Worm (Caenorhabditis elegans) whole organism, mixed stage, embryonic: ENCODE data around the gene T06D8.10.

Experiments used
- ces-1 ChIP-seq: fragments of 150-350 bp; optimal IDR thresholded peaks from 2 replicates; lab custom pipeline; 2014; ENCODE audit warnings: missing biosample characterization, missing genetic modification reagents, missing genetic modification characterization
- nhr-28 ChIP-seq: fragments of 150-350 bp; optimal IDR thresholded peaks from 2 replicates; lab custom pipeline; 2014; ENCODE audit warnings: missing biosample characterization, missing genetic modification characterization
- pha-4 ChIP-seq: fragments of 150-350 bp; optimal IDR thresholded peaks from 2 replicates; lab custom pipeline; 2018; ENCODE audit warnings: missing biosample characterization, missing genetic modification reagents, missing genetic modification characterization
- ztf-11 ChIP-seq: fragments of 150-350 bp; optimal IDR thresholded peaks from 2 replicates; lab custom pipeline; 2014; ENCODE audit warnings: missing biosample characterization, missing genetic modification characterization

- TF ChIP-seq ces-1 (GFP tag; lab: Kevin White, UChicago) (no peak), pha-4 (tag; lab: Kevin White, UChicago) (peak; percentile 19), nhr-28 (tag; lab: Kevin White, UChicago) (no peak), ztf-11 (tag; lab: Kevin White, UChicago) (no peak)
These were observed 46.1 kb upstream of the T06D8.10 start, which contains the start of gene C47G2.4 for ce11 chrII:11293433-11293832.
